Fruit fly (Drosophila melanogaster): ENCODE measurements around the gene trc.

The trc gene

dm6 chr3L:19790929-19791687, 43.0 kb downstream of the trc start:
- TF ChIP-seq rgr (GFP tag; optimal IDR thresholded peaks at IDR 0.05): peak; percentile 72
- no peak for TF ChIP-seq Abd-B (GFP tag; optimal IDR thresholded peaks at IDR 0.05)
- TF ChIP-seq GATAd (GFP tag; optimal IDR thresholded peaks at IDR 0.05): no peak
- TF ChIP-seq Jra (GFP tag; optimal IDR thresholded peaks at IDR 0.05): peak; percentile 1
- TF ChIP-seq usp (GFP tag; optimal IDR thresholded peaks at IDR 0.05): no peak
- TF ChIP-seq Hr78 (GFP tag; optimal IDR thresholded peaks at IDR 0.05): no peak
- peak; percentile 63 for TF ChIP-seq OdsH (GFP tag; optimal IDR thresholded peaks at IDR 0.05)
- TF ChIP-seq woc (GFP tag; optimal IDR thresholded peaks at IDR 0.05): peak; percentile 97
- peak in 1 of 2 experiments; percentile 80 for TF ChIP-seq foxo (GFP tag; optimal IDR thresholded peaks at IDR 0.05)
- TF ChIP-seq Dfd (GFP tag; optimal IDR thresholded peaks at IDR 0.05): no peak
- TF ChIP-seq Hnf4 (GFP tag; optimal IDR thresholded peaks at IDR 0.05): peak; percentile 24
- peak; percentile 64 for TF ChIP-seq br (GFP tag; optimal IDR thresholded peaks at IDR 0.05)
- TF ChIP-seq Sp1 (GFP tag; optimal IDR thresholded peaks at IDR 0.05): peak; percentile 77
- peak; percentile 73 for TF ChIP-seq ey (GFP tag; optimal IDR thresholded peaks at IDR 0.05)
- no peak for TF ChIP-seq tai (GFP tag; optimal IDR thresholded peaks at IDR 0.05)
- peak; percentile 61 for TF ChIP-seq sage (GFP tag; optimal IDR thresholded peaks at IDR 0.05)
- TF ChIP-seq CG32264 (GFP tag; optimal IDR thresholded peaks at IDR 0.05): no peak
- TF ChIP-seq fru (GFP tag; optimal IDR thresholded peaks at IDR 0.05): peak; percentile 83
- TF ChIP-seq Rel (GFP tag; optimal IDR thresholded peaks at IDR 0.05): peak; percentile 57
- peak; percentile 0 for TF ChIP-seq Rel (tag; optimal IDR thresholded peaks at IDR 0.05)
- TF ChIP-seq Vsx2 (GFP tag; optimal IDR thresholded peaks at IDR 0.05; ENCODE audit: partially characterized antibody): no peak
- TF ChIP-seq CG9705 (GFP tag; optimal IDR thresholded peaks at IDR 0.05): peak; percentile 55
- TF ChIP-seq jim (GFP tag; optimal IDR thresholded peaks at IDR 0.05): no peak
- no peak for TF ChIP-seq brk (GFP tag; optimal IDR thresholded peaks at IDR 0.05)
- TF ChIP-seq lola (GFP tag; optimal IDR thresholded peaks at IDR 0.05): no peak
- TF ChIP-seq Myc (optimal IDR thresholded peaks at IDR 0.05): peak; percentile 100
- peak; percentile 46 for TF ChIP-seq Hr83 (GFP tag; optimal IDR thresholded peaks at IDR 0.05; ENCODE audit: poor library complexity, severe bottlenecking)
- TF ChIP-seq h (GFP tag; optimal IDR thresholded peaks at IDR 0.05): peak; percentile 73
- TF ChIP-seq CrebA (GFP tag; optimal IDR thresholded peaks at IDR 0.05; ENCODE audit: borderline replicate concordance): peak; percentile 21
- TF ChIP-seq psq (GFP tag; optimal IDR thresholded peaks at IDR 0.05): peak; percentile 71
- peak; percentile 49 for TF ChIP-seq sv (GFP tag; optimal IDR thresholded peaks at IDR 0.05)
- no peak for TF ChIP-seq N (GFP tag; optimal IDR thresholded peaks at IDR 0.05)
- peak; percentile 95 for TF ChIP-seq Dif (GFP tag; optimal IDR thresholded peaks at IDR 0.05; ENCODE audit: partially characterized antibody)
- TF ChIP-seq dl (GFP tag; optimal IDR thresholded peaks at IDR 0.05; ENCODE audit: insufficient read depth in 1 of 2, partially characterized antibody in 2 of 2): peak; percentile 92 to 93
- TF ChIP-seq Mio (GFP tag; optimal IDR thresholded peaks at IDR 0.05): no peak
- peak; percentile 49 for TF ChIP-seq dmrt93B (GFP tag; optimal IDR thresholded peaks at IDR 0.05)
- peak; percentile 91 for TF ChIP-seq HLH106 (tag; optimal IDR thresholded peaks at IDR 0.05)

- no peak for TF ChIP-seq Rel (GFP tag; optimal IDR thresholded peaks at IDR 0.05)
- TF ChIP-seq Rel (tag; optimal IDR thresholded peaks at IDR 0.05): peak; percentile 51
- TF ChIP-seq CG32264 (GFP tag; optimal IDR thresholded peaks at IDR 0.05): no peak
These were observed 43.6 kb downstream of the trc start for dm6 chr3L:19790564-19790928.

- TF ChIP-seq Hr83 (GFP tag; optimal IDR thresholded peaks at IDR 0.05; ENCODE audit: poor library complexity, severe bottlenecking): peak; percentile 28
- no peak for TF ChIP-seq tai (GFP tag; optimal IDR thresholded peaks at IDR 0.05)
These were observed 46.5 kb downstream of the trc start for dm6 chr3L:19787632-19788031.
